Worm (Caenorhabditis elegans) whole organism, early embryonic: ENCODE data around the gene hlh-3.
A peak's percentile ranks its signal among the peaks of the same experiment; 100 is the strongest.

Experiments used
- B0310.2 ChIP-seq: sonication (generic microtip); optimal IDR thresholded peaks from 2 replicates; lab custom pipeline; 2016; ENCODE audit warnings: mild to moderate bottlenecking, missing genetic modification characterization, missing compliant biosample characterization
- F13C5.2 ChIP-seq: sonication (generic microtip); optimal IDR thresholded peaks from 2 replicates; lab custom pipeline; 2017; ENCODE audit warnings: mild to moderate bottlenecking, missing genetic modification characterization, inconsistent platforms, missing compliant biosample characterization
- aly-1 ChIP-seq: sonication (generic microtip); optimal IDR thresholded peaks from 2 replicates; lab custom pipeline; 2016; ENCODE audit warnings: missing genetic modification characterization, missing compliant biosample characterization
- ama-1 ChIP-seq: fragments of 150-350 bp; optimal IDR thresholded peaks from 2 replicates; lab custom pipeline; 2014
- ceh-13 ChIP-seq: fragments of 200-800 bp; sonication (Bioruptor generic); optimal IDR thresholded peaks from 2 replicates; lab custom pipeline; 2018; ENCODE audit warnings: mild to moderate bottlenecking, missing genetic modification characterization, missing compliant biosample characterization
- ceh-36 ChIP-seq: sonication (generic microtip); optimal IDR thresholded peaks from 2 replicates; lab custom pipeline; 2016; ENCODE audit warnings: missing genetic modification characterization, inconsistent platforms, missing compliant biosample characterization
- ets-7 ChIP-seq: sonication (generic microtip); optimal IDR thresholded peaks from 2 replicates; lab custom pipeline; 2016; ENCODE audit warnings: missing genotype, missing genetic modification characterization, missing compliant biosample characterization
- flt-1 ChIP-seq: fragments of 200-800 bp; sonication (Bioruptor generic); IDR thresholded peaks from 2 replicates; pipeline ENCODE4 v1.3.6; 2022; ENCODE audit warnings: missing genetic modification characterization, missing compliant biosample characterization
- hmbx-1 ChIP-seq: sonication (generic microtip); optimal IDR thresholded peaks from 2 replicates; lab custom pipeline; 2016; ENCODE audit warnings: mild to moderate bottlenecking, missing genetic modification characterization, missing compliant biosample characterization
- hmg-4 ChIP-seq: fragments of 200-800 bp; sonication (Bioruptor generic); optimal IDR thresholded peaks from 2 replicates; lab custom pipeline; 2018; ENCODE audit warnings: mild to moderate bottlenecking, missing genetic modification characterization, missing compliant biosample characterization
- hnd-1 ChIP-seq: sonication (generic microtip); optimal IDR thresholded peaks from 2 replicates; lab custom pipeline; 2016; ENCODE audit warnings: missing genetic modification characterization, missing compliant biosample characterization
- pes-1 ChIP-seq: fragments of 200-800 bp; sonication (Bioruptor generic); IDR thresholded peaks from 2 replicates; pipeline ENCODE4 v1.3.6; 2022; ENCODE audit warnings: missing genetic modification reagents, missing genetic modification characterization, missing compliant biosample characterization
- scrt-1 ChIP-seq: fragments of 200-800 bp; sonication (Bioruptor generic); IDR thresholded peaks from 2 replicates; pipeline ENCODE4 v1.3.6; 2022; ENCODE audit warnings: missing genetic modification characterization, missing compliant biosample characterization
- sea-1 ChIP-seq: fragments of 200-800 bp; sonication (Bioruptor generic); conservative IDR thresholded peaks from 2 replicates; pipeline ENCODE4 v1.3.6; 2022; ENCODE audit warnings: missing genetic modification characterization, missing compliant biosample characterization
- tbx-11 ChIP-seq: fragments of 200-800 bp; sonication (Bioruptor generic); IDR thresholded peaks from 2 replicates; pipeline ENCODE4 v1.3.6; 2022; ENCODE audit warnings: missing genetic modification characterization, missing compliant biosample characterization
- tbx-37 ChIP-seq: fragments of 200-800 bp; sonication (Bioruptor generic); conservative IDR thresholded peaks from 2 replicates; pipeline ENCODE4 v1.3.6; 2022; ENCODE audit warnings: missing genetic modification reagents, missing genetic modification characterization, missing compliant biosample characterization
- tra-4 ChIP-seq: sonication (generic microtip); optimal IDR thresholded peaks from 2 replicates; lab custom pipeline; 2017; ENCODE audit warnings: missing genetic modification characterization, missing compliant biosample characterization

Gene hlh-3

DNA sequence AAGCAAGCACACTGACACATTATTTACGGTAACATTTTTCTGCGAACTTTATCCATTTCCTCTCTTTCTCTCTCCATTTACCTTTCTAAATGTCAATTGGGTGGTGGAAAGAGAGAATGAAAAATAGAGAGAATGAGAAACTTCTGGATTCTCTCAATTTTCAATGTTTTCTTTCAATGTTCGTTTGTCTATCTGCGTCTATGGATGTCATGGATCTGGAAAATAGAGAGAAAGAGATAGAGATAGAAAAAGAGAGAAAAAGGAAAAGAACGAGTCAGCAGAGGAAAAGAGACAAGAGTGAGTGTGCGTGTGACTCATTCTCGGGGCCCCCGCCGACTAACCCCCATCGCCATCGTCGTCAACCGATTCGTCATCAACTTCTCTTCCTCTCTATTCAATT, 26.4 kb downstream of the hlh-3 start, which contains the start of gene jun-1:
Gene jun-1 (plus strand): TSS at position 307 of the 400 bp plus-strand sequence.
- TF ChIP-seq scrt-1 (GFP tag; lab: Robert Waterston, UW), result 0 out of 2 replicates have a peak, but pooled peaks have one; percentile 6
- TF ChIP-seq hmbx-1 (tag; lab: Kevin White, UChicago), result no peak
- TF ChIP-seq hmg-4, result peak; percentile 26

DNA sequence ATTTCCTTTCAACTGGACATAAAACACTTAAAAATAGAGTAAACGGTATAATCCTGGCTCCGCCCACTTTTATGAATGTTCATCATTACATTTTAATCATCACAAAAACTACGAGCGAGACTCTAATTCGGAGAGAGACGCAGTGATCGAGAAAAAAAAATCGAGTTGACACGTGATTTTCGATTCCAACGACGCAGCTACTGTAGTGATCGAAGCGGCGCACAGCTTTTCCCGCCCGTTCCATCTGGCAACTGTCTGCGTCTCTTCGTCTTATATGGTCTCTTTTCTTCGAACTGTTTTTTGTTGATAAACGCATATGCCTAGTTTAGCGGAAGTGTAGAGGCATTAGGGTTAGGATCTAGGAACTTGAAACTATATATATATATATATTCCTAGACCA, 27.4 kb downstream of the hlh-3 start:
- TF ChIP-seq aly-1 (tag; lab: Kevin White, UChicago) (no peak), tra-4 (tag; lab: Kevin White, UChicago) (no peak), scrt-1 (GFP tag; lab: Robert Waterston, UW) (no peak), B0310.2 (tag; lab: Kevin White, UChicago) (no peak), hmbx-1 (tag; lab: Kevin White, UChicago) (no peak), hnd-1 (tag; lab: Kevin White, UChicago) (no peak), tbx-11 (GFP tag; lab: Robert Waterston, UW) (no peak), sea-1 (no peak), ama-1 (no peak), tbx-37 (GFP tag; lab: Robert Waterston, UW) (no peak)

ce11 chrII:9114972-9115371, 28.6 kb downstream of the hlh-3 start:
- TF ChIP-seq tbx-37 (GFP tag; lab: Robert Waterston, UW), result no peak

DNA sequence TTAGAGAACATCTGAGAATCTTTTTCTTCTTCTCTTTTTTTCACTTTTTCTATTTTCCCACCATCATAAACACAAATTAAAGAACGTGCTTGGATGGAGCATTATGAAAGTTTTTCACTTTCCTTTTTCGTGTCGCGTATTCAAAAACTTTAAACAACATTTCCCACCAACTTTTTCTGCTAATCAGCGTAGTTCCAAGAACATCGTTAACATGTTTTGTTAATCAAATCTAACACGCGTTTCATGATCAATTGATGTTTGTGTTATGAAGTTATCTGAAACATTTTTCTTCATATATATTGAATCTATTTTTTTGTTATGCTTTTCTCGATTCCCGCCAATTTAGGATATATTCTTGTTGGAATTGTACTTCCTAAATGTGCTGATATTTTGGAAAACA, 29.2 kb downstream of the hlh-3 start:
- TF ChIP-seq ama-1 (no peak), sea-1 (no peak), tra-4 (tag; lab: Kevin White, UChicago) (no peak), B0310.2 (tag; lab: Kevin White, UChicago) (no peak), pes-1 (GFP tag; lab: Robert Waterston, UW) (no peak), ceh-13 (GFP tag; lab: Kevin White, UChicago) (no peak), F13C5.2 (tag; lab: Kevin White, UChicago) (no peak), aly-1 (tag; lab: Kevin White, UChicago) (no peak), tbx-37 (GFP tag; lab: Robert Waterston, UW) (no peak), hmg-4 (no peak), scrt-1 (GFP tag; lab: Robert Waterston, UW) (no peak), ets-7 (no peak), ceh-36 (tag; lab: Kevin White, UChicago) (no peak), hmbx-1 (tag; lab: Kevin White, UChicago) (no peak), flt-1 (GFP tag; lab: Robert Waterston, UW) (no peak), tbx-11 (GFP tag; lab: Robert Waterston, UW) (no peak), hnd-1 (tag; lab: Kevin White, UChicago) (no peak)

DNA sequence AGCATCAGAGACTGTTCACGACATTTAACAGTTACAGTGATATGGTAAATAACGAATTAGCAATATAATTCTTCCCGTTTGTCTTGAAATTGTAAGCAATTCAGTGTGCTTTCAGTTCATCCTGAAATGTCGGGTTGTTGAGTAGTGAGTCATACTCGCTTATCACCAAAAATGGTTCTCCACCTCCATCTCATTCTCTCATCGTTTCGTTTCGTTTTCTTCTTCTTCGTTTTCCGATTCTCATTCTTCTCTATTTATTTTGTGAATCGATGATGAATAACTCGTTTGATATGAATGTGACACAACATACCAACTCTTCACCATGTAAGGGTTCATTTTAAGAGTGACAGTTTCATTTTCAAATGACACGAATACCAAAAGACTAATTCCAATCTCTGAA, 30.0 kb downstream of the hlh-3 start:
- TF ChIP-seq B0310.2 (tag; lab: Kevin White, UChicago), result no peak
- no peak for TF ChIP-seq pes-1 (GFP tag; lab: Robert Waterston, UW)

- TF ChIP-seq tra-4 (tag; lab: Kevin White, UChicago), result no peak
- no peak for TF ChIP-seq scrt-1 (GFP tag; lab: Robert Waterston, UW)
- no peak for TF ChIP-seq hnd-1 (tag; lab: Kevin White, UChicago)
- no peak for TF ChIP-seq ets-7
- no peak for TF ChIP-seq hmbx-1 (tag; lab: Kevin White, UChicago)
- no peak for TF ChIP-seq tbx-37 (GFP tag; lab: Robert Waterston, UW)
- TF ChIP-seq B0310.2 (tag; lab: Kevin White, UChicago), result no peak
- no peak for TF ChIP-seq ama-1
- TF ChIP-seq pes-1 (GFP tag; lab: Robert Waterston, UW), result no peak
Measured at ce11 chrII:9117789-9118242, 31.4 kb downstream of the hlh-3 start.

DNA sequence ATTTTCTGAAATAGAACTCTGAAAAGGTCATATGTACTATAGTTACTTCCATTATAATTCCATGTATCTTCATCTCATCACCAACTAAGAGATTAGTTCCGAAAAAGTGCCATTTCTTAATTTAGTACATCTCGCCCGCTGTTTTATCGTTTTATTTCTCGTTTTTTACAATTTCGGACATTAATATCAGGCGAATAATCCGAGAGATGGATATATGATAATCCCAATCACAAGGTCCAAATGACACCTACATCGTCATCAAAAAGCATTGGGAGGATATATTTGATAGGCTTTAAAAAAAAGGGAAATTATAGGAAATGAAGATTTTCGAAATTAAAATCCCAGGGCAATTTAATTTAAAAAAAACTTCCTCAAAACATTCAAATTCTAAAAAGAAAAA, 33.9 kb downstream of the hlh-3 start:
- no peak for TF ChIP-seq pes-1 (GFP tag; lab: Robert Waterston, UW)
- TF ChIP-seq tbx-11 (GFP tag; lab: Robert Waterston, UW), result no peak
- TF ChIP-seq hmg-4, result no peak
- no peak for TF ChIP-seq hnd-1 (tag; lab: Kevin White, UChicago)
- TF ChIP-seq ama-1, result no peak
- TF ChIP-seq ets-7, result no peak
- no peak for TF ChIP-seq ceh-13 (GFP tag; lab: Kevin White, UChicago)
- TF ChIP-seq F13C5.2 (tag; lab: Kevin White, UChicago), result no peak
- no peak for TF ChIP-seq flt-1 (GFP tag; lab: Robert Waterston, UW)
- TF ChIP-seq tra-4 (tag; lab: Kevin White, UChicago), result no peak
- TF ChIP-seq aly-1 (tag; lab: Kevin White, UChicago), result no peak

- no peak for TF ChIP-seq scrt-1 (GFP tag; lab: Robert Waterston, UW)
- TF ChIP-seq B0310.2 (tag; lab: Kevin White, UChicago), result no peak
Measured at ce11 chrII:9120813-9121554, 34.6 kb downstream of the hlh-3 start.

ce11 chrII:9124353-9124752, 37.9 kb downstream of the hlh-3 start:
- TF ChIP-seq aly-1 (tag; lab: Kevin White, UChicago) (no peak), scrt-1 (GFP tag; lab: Robert Waterston, UW) (no peak), pes-1 (GFP tag; lab: Robert Waterston, UW) (no peak), flt-1 (GFP tag; lab: Robert Waterston, UW) (no peak), ets-7 (no peak), F13C5.2 (tag; lab: Kevin White, UChicago) (no peak), hnd-1 (tag; lab: Kevin White, UChicago) (no peak), ama-1 (no peak), tbx-11 (GFP tag; lab: Robert Waterston, UW) (no peak), B0310.2 (tag; lab: Kevin White, UChicago) (no peak), tbx-37 (GFP tag; lab: Robert Waterston, UW) (no peak), tra-4 (tag; lab: Kevin White, UChicago) (no peak), hmg-4 (no peak), ceh-36 (tag; lab: Kevin White, UChicago) (no peak), ceh-13 (GFP tag; lab: Kevin White, UChicago) (no peak), sea-1 (no peak), hmbx-1 (tag; lab: Kevin White, UChicago) (no peak)
